Worm (Caenorhabditis elegans) whole organism, L4 larva: ENCODE measurements around the gene C31E10.5.

ENCODE experiments used
- aha-1 ChIP-seq: fragments of 150-350 bp; peaks from one replicate; lab custom pipeline; 2014; ENCODE audit warnings: missing biosample characterization, missing genetic modification characterization
- ceh-62 ChIP-seq: sonication (generic microtip); optimal IDR thresholded peaks from 2 replicates; lab custom pipeline; 2017; ENCODE audit warnings: missing biosample characterization, missing genetic modification characterization
- ctbp-1 ChIP-seq: fragments of 200-800 bp; sonication (Bioruptor generic); IDR thresholded peaks from 2 replicates; pipeline ENCODE4 v1.3.6; 2022; ENCODE audit warnings: missing genetic modification reagents, missing genetic modification characterization, missing compliant biosample characterization
- daf-16 ChIP-seq, 3 experiments: sonication (generic microtip); optimal IDR thresholded peaks; 2 replicates each; lab custom pipeline; 2016 to 2017; ENCODE audit warnings: missing genetic modification characterization in 3 of 3, missing genetic modification reagents in 3 of 3, mild to moderate bottlenecking in 2 of 3, missing compliant biosample characterization in 2 of 3, missing biosample characterization in 1 of 3, moderate library complexity in 1 of 3
- dmd-9 ChIP-seq: fragments of 200-800 bp; sonication (Bioruptor generic); IDR thresholded peaks from 2 replicates; pipeline ENCODE4 v1.3.6; 2022; ENCODE audit warnings: missing genetic modification reagents, missing genetic modification characterization, missing compliant biosample characterization
- dpl-1 ChIP-seq: fragments of 150-350 bp; optimal IDR thresholded peaks from 2 replicates; lab custom pipeline; 2014; ENCODE audit warnings: missing biosample characterization, missing genetic modification reagents, missing genetic modification characterization
- egl-43 ChIP-seq: fragments of 200-800 bp; sonication (Bioruptor generic); IDR thresholded peaks from 2 replicates; pipeline ENCODE4 v1.3.6; 2022; ENCODE audit warnings: missing genetic modification reagents, missing genetic modification characterization, missing compliant biosample characterization
- jun-1 ChIP-seq: fragments of 150-350 bp; optimal IDR thresholded peaks from 2 replicates; lab custom pipeline; 2014; ENCODE audit warnings: missing biosample characterization, missing genetic modification reagents, missing genetic modification characterization
- mdl-1 ChIP-seq, 2 experiments: fragments of 150-350 bp in 1 of 2; sonication (generic microtip) in 1 of 2; optimal IDR thresholded peaks; 2 replicates each; lab custom pipeline; 2014 to 2017; ENCODE audit warnings: missing biosample characterization in 2 of 2, missing genetic modification characterization in 2 of 2
- mep-1 ChIP-seq: fragments of 150-350 bp; sonication (generic microtip); optimal IDR thresholded peaks from 3 replicates; lab custom pipeline; 2014; ENCODE audit warnings: missing biosample characterization, missing genetic modification characterization
- mxl-2 ChIP-seq: fragments of 200-800 bp; sonication (Bioruptor generic); conservative IDR thresholded peaks from 2 replicates; pipeline ENCODE4 v1.3.6; 2022; ENCODE audit warnings: missing genetic modification reagents, missing genetic modification characterization, missing compliant biosample characterization
- saeg-2 ChIP-seq: fragments of 200-800 bp; sonication (Bioruptor generic); IDR thresholded peaks from 2 replicates; pipeline ENCODE4 v1.3.6; 2022; ENCODE audit warnings: missing genetic modification reagents, missing genetic modification characterization, missing compliant biosample characterization
- tra-1 ChIP-seq: fragments of 200-800 bp; sonication (Bioruptor generic); IDR thresholded peaks from 2 replicates; pipeline ENCODE4 v1.3.6; 2022; ENCODE audit warnings: missing genetic modification reagents, missing genetic modification characterization, missing compliant biosample characterization
- unc-130 ChIP-seq: sonication (generic microtip); optimal IDR thresholded peaks from 2 replicates; lab custom pipeline; 2016; ENCODE audit warnings: missing genetic modification reagents, missing genetic modification characterization, missing compliant biosample characterization

The C31E10.5 gene

DNA sequence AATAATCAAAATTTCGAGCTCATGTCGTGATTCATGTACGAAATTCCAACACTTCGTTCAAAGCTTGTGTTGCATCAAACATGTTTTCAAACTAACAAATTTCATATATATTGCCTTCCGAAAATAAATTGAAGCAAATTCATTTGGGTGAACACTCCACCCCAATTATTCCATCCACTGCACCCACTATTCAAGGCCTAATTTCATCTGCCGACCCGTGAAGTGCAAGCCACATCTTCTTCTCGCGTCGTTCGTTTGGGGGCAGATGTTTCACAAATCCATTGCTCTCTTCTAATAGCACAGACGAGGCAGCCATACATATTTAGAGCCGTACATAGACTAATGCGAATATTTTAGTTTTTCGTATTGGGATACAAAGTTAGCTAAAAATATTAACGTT, 51.5 kb downstream of the C31E10.5 start:
- no peak for TF ChIP-seq jun-1 (tag; lab: Kevin White, UChicago)
- TF ChIP-seq unc-130 (GFP tag; lab: Kevin White, UChicago) = no peak
- TF ChIP-seq egl-43 (GFP tag; lab: Robert Waterston, UW) = no peak
- no peak for TF ChIP-seq tra-1 (GFP tag; lab: Robert Waterston, UW)
- no peak for TF ChIP-seq ceh-62
- TF ChIP-seq dmd-9 (GFP tag; lab: Robert Waterston, UW) = no peak
- no peak for TF ChIP-seq saeg-2 (GFP tag; lab: Robert Waterston, UW)
- no peak for TF ChIP-seq daf-16 (GFP tag; optimal IDR thresholded peaks at IDR 0.05; lab: Kevin White, UChicago)
- TF ChIP-seq daf-16 (tag; optimal IDR thresholded peaks at IDR 0.05; lab: Kevin White, UChicago) = no peak
- TF ChIP-seq mep-1 (tag; lab: Kevin White, UChicago) = no peak
- no peak for TF ChIP-seq mdl-1 (tag; optimal IDR thresholded peaks at IDR 0.05; lab: Kevin White, UChicago)
- no peak for TF ChIP-seq mxl-2
- no peak for TF ChIP-seq dpl-1 (GFP tag; lab: Kevin White, UChicago)

DNA sequence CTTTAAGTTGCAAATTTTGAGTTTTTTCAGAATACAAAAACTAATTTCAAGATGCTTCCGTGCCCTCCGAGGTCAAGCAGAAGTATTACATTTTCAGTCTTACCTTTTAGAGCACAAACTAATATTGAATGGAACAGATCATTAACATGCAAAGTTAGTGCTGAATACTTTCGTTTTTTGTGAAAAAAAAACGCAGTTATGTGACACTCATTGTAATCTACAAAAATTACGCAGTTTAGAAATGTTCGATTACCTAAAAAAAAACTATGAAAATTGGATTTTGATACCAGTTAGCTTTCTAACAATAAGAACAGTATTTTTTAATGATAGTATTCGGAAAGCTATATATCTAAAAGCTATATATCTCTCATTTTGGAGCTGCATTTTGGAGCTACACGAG, 53.8 kb downstream of the C31E10.5 start:
- TF ChIP-seq aha-1 (tag; lab: Kevin White, UChicago) (peak; percentile 92), ctbp-1 (GFP tag; lab: Robert Waterston, UW) (no peak)
